Worm (Caenorhabditis elegans): Measurements from ENCODE around the gene Y54G11A.9.

- no peak for TF ChIP-seq unc-62 (GFP tag; optimal IDR thresholded peaks at IDR 0.05)
- no peak for TF ChIP-seq elt-3 (tag; optimal IDR thresholded peaks at IDR 0.05)
- TF ChIP-seq nhr-76 (tag; optimal IDR thresholded peaks at IDR 0.05): no peak
- TF ChIP-seq mep-1 (tag; optimal IDR thresholded peaks at IDR 0.05): no peak
- no peak for TF ChIP-seq blmp-1 (tag; optimal IDR thresholded peaks at IDR 0.05)
- TF ChIP-seq sem-2 (GFP tag; optimal IDR thresholded peaks at IDR 0.05): no peak
Measured at ce11 chrII:14311537-14311936, 34.7 kb downstream of the Y54G11A.9 start.

Data from whole organism, mixed stage, embryonic.